Worm (Caenorhabditis elegans) whole organism, midembryonic: Measurements from ENCODE around the gene mes-6.

Experiments used
- T22C8.4 ChIP-seq: fragments of 200-800 bp; sonication (Bioruptor generic); IDR thresholded peaks from 2 replicates; pipeline ENCODE4 v1.3.6; 2022; ENCODE audit warnings: missing genetic modification characterization, missing compliant biosample characterization
- cog-1 ChIP-seq: sonication (generic microtip); optimal IDR thresholded peaks from 2 replicates; lab custom pipeline; 2016; ENCODE audit warnings: missing genetic modification characterization, missing compliant biosample characterization
- flt-1 ChIP-seq: fragments of 200-800 bp; sonication (Bioruptor generic); IDR thresholded peaks from 2 replicates; pipeline ENCODE4 v1.3.6; 2022; ENCODE audit warnings: missing genetic modification characterization, missing compliant biosample characterization
- klf-2 ChIP-seq: fragments of 200-800 bp; sonication (Bioruptor generic); conservative IDR thresholded peaks from 2 replicates; pipeline ENCODE4 v1.3.6; 2022; ENCODE audit warnings: missing genetic modification reagents, missing genetic modification characterization, missing compliant biosample characterization
- med-1 ChIP-seq: sonication (generic microtip); optimal IDR thresholded peaks from 2 replicates; lab custom pipeline; 2017; ENCODE audit warnings: missing genetic modification characterization, mild to moderate bottlenecking, missing compliant biosample characterization, antibody characterized with exemption, missing genetic modification reagents; ENCODE audit not compliant: insufficient read depth
- ref-1 ChIP-seq: fragments of 200-800 bp; sonication (Bioruptor generic); conservative IDR thresholded peaks from 2 replicates; pipeline ENCODE4 v1.3.6; 2022; ENCODE audit warnings: missing genetic modification reagents, missing genetic modification characterization, missing compliant biosample characterization
- tab-1 ChIP-seq: fragments of 200-800 bp; sonication (Bioruptor generic); IDR thresholded peaks from 2 replicates; pipeline ENCODE4 v1.3.6; 2022; ENCODE audit warnings: missing genetic modification characterization, missing compliant biosample characterization
- ztf-23 ChIP-seq: fragments of 200-800 bp; sonication (Bioruptor generic); IDR thresholded peaks from 2 replicates; pipeline ENCODE4 v1.3.6; 2022; ENCODE audit warnings: missing genetic modification reagents, missing genetic modification characterization, missing compliant biosample characterization
- ztf-29 ChIP-seq: fragments of 200-800 bp; sonication (Bioruptor generic); IDR thresholded peaks from 2 replicates; pipeline ENCODE4 v1.3.6; 2022; ENCODE audit warnings: missing genetic modification reagents, missing genetic modification characterization, missing compliant biosample characterization

Gene mes-6

ce11 chrIV:8538011-8538658 lies 27.1 kb downstream of the mes-6 start:
- TF ChIP-seq ztf-29 (GFP tag; lab: Robert Waterston, UW): no peak

- TF ChIP-seq T22C8.4: no peak
- no peak for TF ChIP-seq tab-1 (GFP tag; lab: Robert Waterston, UW)
- no peak for TF ChIP-seq cog-1 (tag; lab: Kevin White, UChicago)
- TF ChIP-seq ref-1 (GFP tag; lab: Robert Waterston, UW): no peak
- no peak for TF ChIP-seq klf-2 (GFP tag; lab: Robert Waterston, UW)
- no peak for TF ChIP-seq med-1 (GFP tag; lab: Kevin White, UChicago)
- no peak for TF ChIP-seq flt-1 (GFP tag; lab: Robert Waterston, UW)
- TF ChIP-seq ztf-29 (GFP tag; lab: Robert Waterston, UW): no peak
Observed at ce11 chrIV:8538659-8539173, 27.6 kb downstream of the mes-6 start, which contains the start of gene hyl-1. Gene hyl-1 (plus strand): TSS chrIV:8539123.

ce11 chrIV:8539645-8540044 lies 28.6 kb downstream of the mes-6 start:
- TF ChIP-seq ztf-23 (GFP tag; lab: Robert Waterston, UW): no peak
- TF ChIP-seq flt-1 (GFP tag; lab: Robert Waterston, UW): no peak
- TF ChIP-seq med-1 (GFP tag; lab: Kevin White, UChicago): no peak
- TF ChIP-seq cog-1 (tag; lab: Kevin White, UChicago): no peak
- TF ChIP-seq T22C8.4: no peak
- TF ChIP-seq ref-1 (GFP tag; lab: Robert Waterston, UW): no peak
- no peak for TF ChIP-seq klf-2 (GFP tag; lab: Robert Waterston, UW)
- TF ChIP-seq tab-1 (GFP tag; lab: Robert Waterston, UW): no peak
- TF ChIP-seq ztf-29 (GFP tag; lab: Robert Waterston, UW): no peak

- TF ChIP-seq ztf-29 (GFP tag; lab: Robert Waterston, UW) (no peak), ref-1 (GFP tag; lab: Robert Waterston, UW) (no peak), flt-1 (GFP tag; lab: Robert Waterston, UW) (no peak)
Observed at ce11 chrIV:8540268-8540667, 29.2 kb downstream of the mes-6 start.

- TF ChIP-seq flt-1 (GFP tag; lab: Robert Waterston, UW) (no peak), med-1 (GFP tag; lab: Kevin White, UChicago) (no peak), ztf-29 (GFP tag; lab: Robert Waterston, UW) (no peak), tab-1 (GFP tag; lab: Robert Waterston, UW) (no peak), klf-2 (GFP tag; lab: Robert Waterston, UW) (no peak), ref-1 (GFP tag; lab: Robert Waterston, UW) (no peak), ztf-23 (GFP tag; lab: Robert Waterston, UW) (no peak), T22C8.4 (no peak)
Observed at ce11 chrIV:8542272-8542671, 31.2 kb downstream of the mes-6 start.

- no peak for TF ChIP-seq ztf-23 (GFP tag; lab: Robert Waterston, UW)
- no peak for TF ChIP-seq klf-2 (GFP tag; lab: Robert Waterston, UW)
- no peak for TF ChIP-seq ref-1 (GFP tag; lab: Robert Waterston, UW)
- no peak for TF ChIP-seq ztf-29 (GFP tag; lab: Robert Waterston, UW)
- TF ChIP-seq tab-1 (GFP tag; lab: Robert Waterston, UW): no peak
- TF ChIP-seq med-1 (GFP tag; lab: Kevin White, UChicago): no peak
- TF ChIP-seq T22C8.4: no peak
- no peak for TF ChIP-seq flt-1 (GFP tag; lab: Robert Waterston, UW)
- TF ChIP-seq cog-1 (tag; lab: Kevin White, UChicago): no peak
Observed at ce11 chrIV:8559132-8559531, 48.0 kb downstream of the mes-6 start, which contains the start of gene npr-22. Gene npr-22 (plus strand): TSS chrIV:8559432.
